Worm (Caenorhabditis elegans): ENCODE results near the gene C47E8.4.

The C47E8.4 gene

DNA sequence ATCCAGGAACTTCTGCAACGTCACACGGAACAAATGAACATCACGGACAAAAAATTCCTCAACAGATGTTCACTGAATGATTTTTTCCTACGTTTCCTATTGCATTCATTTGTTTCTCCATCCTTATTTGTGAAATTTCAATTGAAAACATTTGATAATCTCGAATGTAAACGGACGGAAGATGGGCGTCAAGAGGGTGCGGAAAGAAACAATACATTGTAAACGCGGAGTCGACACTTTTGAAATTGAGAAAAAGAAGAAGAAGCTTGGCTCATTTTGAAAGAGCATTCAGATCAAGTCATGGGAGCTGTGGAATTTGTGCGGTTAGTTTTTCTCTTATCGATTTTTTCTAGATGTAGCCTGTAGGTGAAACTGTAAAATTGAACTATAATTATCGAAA, 22.3 kb downstream of the C47E8.4 start, which contains the start of gene C47E8.9:
Gene C47E8.9 (plus strand): TSS at position 301 of the 400 bp plus-strand sequence.
- TF ChIP-seq ama-1 (optimal IDR thresholded peaks at IDR 0.05) (no peak), egl-27 (tag; optimal IDR thresholded peaks at IDR 0.05) (no peak)

DNA sequence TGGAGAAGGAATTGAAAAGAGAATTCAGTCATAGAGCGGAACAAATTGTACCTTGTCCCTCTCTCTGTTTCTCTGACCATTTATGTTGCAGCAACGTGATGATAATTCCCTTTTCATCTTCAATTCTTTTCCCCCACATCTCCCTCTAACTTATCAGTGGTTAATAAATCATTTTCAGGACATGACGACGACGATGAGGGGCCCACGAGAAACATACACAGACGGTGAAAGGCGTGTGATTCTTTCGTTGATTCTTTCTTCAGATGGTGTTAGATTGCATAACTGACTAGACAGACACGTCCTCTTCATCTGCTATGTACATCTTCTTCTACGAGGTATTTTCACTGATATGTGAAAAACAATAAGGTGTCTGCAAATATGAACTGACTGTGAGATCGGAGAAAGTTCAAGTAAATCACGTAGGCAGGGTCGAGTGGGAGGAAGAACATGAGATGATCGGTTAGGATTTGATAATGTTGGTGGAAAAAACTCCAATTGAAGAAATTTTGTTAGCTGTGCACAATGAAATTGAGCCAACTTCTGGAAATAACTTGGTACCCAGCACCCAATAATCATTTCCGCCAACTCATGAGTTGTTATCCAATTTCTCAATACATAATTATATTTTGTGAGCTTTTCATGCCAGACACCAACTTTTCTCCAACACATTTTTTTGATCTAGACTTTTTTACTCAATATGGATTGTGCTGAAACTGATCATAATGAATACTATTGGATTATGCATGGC, 24.5 kb downstream of the C47E8.4 start, which contains the start of gene srh-17:
Gene srh-17 (plus strand): TSS at position 698 of the 748 bp plus-strand sequence.
- TF ChIP-seq nhr-43 (tag; optimal IDR thresholded peaks at IDR 0.05; ENCODE audit: poor library complexity, severe bottlenecking), result peak; percentile 90
- TF ChIP-seq ZK546.5 (tag; optimal IDR thresholded peaks at IDR 0.05), result no peak
- TF ChIP-seq R02D3.7 (tag; optimal IDR thresholded peaks at IDR 0.05), result peak; percentile 24
- no peak for TF ChIP-seq nhr-12 (tag; optimal IDR thresholded peaks at IDR 0.05)
- no peak for TF ChIP-seq elt-1 (tag; optimal IDR thresholded peaks at IDR 0.05)
- TF ChIP-seq nfya-1 (tag; optimal IDR thresholded peaks at IDR 0.05; ENCODE audit: insufficient read depth), result peak; percentile 20
- TF ChIP-seq zag-1 (tag; optimal IDR thresholded peaks at IDR 0.05), result no peak
- no peak for TF ChIP-seq snpc-4 (tag; optimal IDR thresholded peaks at IDR 0.05)
- TF ChIP-seq ceh-16 (tag; optimal IDR thresholded peaks at IDR 0.05), result no peak
- TF ChIP-seq lsy-12 (tag; optimal IDR thresholded peaks at IDR 0.05), result peak; percentile 25
- TF ChIP-seq sea-2 (GFP tag; optimal IDR thresholded peaks at IDR 0.05), result no peak
- TF ChIP-seq mdl-1 (tag; optimal IDR thresholded peaks at IDR 0.05), result peak; percentile 70
- TF ChIP-seq nhr-25 (tag; optimal IDR thresholded peaks at IDR 0.05), result peak; percentile 82
- TF ChIP-seq nhr-28 (tag; optimal IDR thresholded peaks at IDR 0.05), result no peak
- TF ChIP-seq nhr-237 (tag; optimal IDR thresholded peaks at IDR 0.05), result no peak
- TF ChIP-seq tbx-2 (tag; optimal IDR thresholded peaks at IDR 0.05), result no peak
- peak in 1 of 3 experiments; percentile 35 for TF ChIP-seq elt-3 (tag; optimal IDR thresholded peaks at IDR 0.05)
- peak; percentile 74 for TF ChIP-seq nhr-23 (tag; optimal IDR thresholded peaks at IDR 0.05)

ce11 chrV:14659595-14659994, 25.7 kb downstream of the C47E8.4 start:
- no peak for TF ChIP-seq pha-4 (tag; optimal IDR thresholded peaks at IDR 0.05)
- TF ChIP-seq unc-39 (tag; optimal IDR thresholded peaks at IDR 0.05), result no peak
- no peak for TF ChIP-seq eor-1 (tag; optimal IDR thresholded peaks at IDR 0.05)
- TF ChIP-seq ztf-4 (tag; optimal IDR thresholded peaks at IDR 0.05), result no peak
- no peak for TF ChIP-seq skn-1 (tag; optimal IDR thresholded peaks at IDR 0.05)
- TF ChIP-seq mml-1 (tag; optimal IDR thresholded peaks at IDR 0.05), result no peak
- no peak for TF ChIP-seq ceh-9 (tag; optimal IDR thresholded peaks at IDR 0.05)
- no peak for TF ChIP-seq ZK546.5 (tag; optimal IDR thresholded peaks at IDR 0.05)
- TF ChIP-seq egl-5 (tag; optimal IDR thresholded peaks at IDR 0.05), result no peak
- TF ChIP-seq fkh-2 (tag; optimal IDR thresholded peaks at IDR 0.05), result no peak
- TF ChIP-seq elt-3 (tag; optimal IDR thresholded peaks at IDR 0.05), result no peak
- no peak for TF ChIP-seq lin-39 (tag; optimal IDR thresholded peaks at IDR 0.05)
- TF ChIP-seq aly-2 (tag; optimal IDR thresholded peaks at IDR 0.05), result no peak
- TF ChIP-seq lin-15B (tag; optimal IDR thresholded peaks at IDR 0.05), result no peak

DNA sequence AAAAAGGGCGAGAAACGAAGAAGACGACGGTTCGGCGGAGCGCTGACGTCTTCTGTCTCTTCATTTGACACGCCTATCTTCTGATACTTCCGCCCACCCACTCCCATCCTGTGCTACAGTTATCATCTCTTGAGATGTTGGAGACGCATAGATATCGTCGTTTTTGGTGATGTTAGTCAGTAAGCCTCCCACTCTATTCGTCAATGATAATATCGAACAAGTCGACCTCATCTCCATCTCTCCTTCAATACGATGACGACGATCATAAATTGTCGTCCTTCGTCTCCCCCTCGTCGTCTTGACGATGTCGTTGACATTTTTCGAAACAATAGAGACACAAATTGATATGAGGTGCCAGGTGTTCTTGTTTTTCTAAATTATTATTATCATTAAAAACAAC, 27.2 kb downstream of the C47E8.4 start, which contains the start of gene slc-25A29:
Gene slc-25A29 (minus strand): TSS at position 45 of the 400 bp plus-strand sequence.
- TF ChIP-seq lin-39 (tag; optimal IDR thresholded peaks at IDR 0.05) (no peak), skn-1 (tag; optimal IDR thresholded peaks at IDR 0.05) (no peak), fos-1 (tag; optimal IDR thresholded peaks at IDR 0.05) (no peak), nhr-23 (tag; optimal IDR thresholded peaks at IDR 0.05) (peak; percentile 16), egl-5 (tag; optimal IDR thresholded peaks at IDR 0.05) (no peak), ceh-16 (tag; optimal IDR thresholded peaks at IDR 0.05) (no peak), elt-1 (tag; optimal IDR thresholded peaks at IDR 0.05) (no peak), mml-1 (tag; optimal IDR thresholded peaks at IDR 0.05) (no peak), R02D3.7 (tag; optimal IDR thresholded peaks at IDR 0.05) (no peak), ZK546.5 (tag; optimal IDR thresholded peaks at IDR 0.05) (no peak), nhr-28 (tag; optimal IDR thresholded peaks at IDR 0.05) (no peak), lsy-12 (tag; optimal IDR thresholded peaks at IDR 0.05) (no peak), pha-4 (tag; optimal IDR thresholded peaks at IDR 0.05) (no peak), eor-1 (tag; optimal IDR thresholded peaks at IDR 0.05) (no peak), elt-3 (tag; optimal IDR thresholded peaks at IDR 0.05) (peak in 2 of 3 experiments; percentile 54 to 63), nhr-12 (tag; optimal IDR thresholded peaks at IDR 0.05) (no peak), hmg-11 (tag; optimal IDR thresholded peaks at IDR 0.05) (no peak), nhr-237 (tag; optimal IDR thresholded peaks at IDR 0.05) (no peak), ztf-11 (tag; optimal IDR thresholded peaks at IDR 0.05) (no peak), mdl-1 (tag; optimal IDR thresholded peaks at IDR 0.05) (no peak), nhr-25 (tag; optimal IDR thresholded peaks at IDR 0.05) (peak; percentile 37), nhr-43 (tag; optimal IDR thresholded peaks at IDR 0.05; ENCODE audit: poor library complexity, severe bottlenecking) (no peak), sea-2 (GFP tag; optimal IDR thresholded peaks at IDR 0.05) (no peak), nhr-76 (tag; optimal IDR thresholded peaks at IDR 0.05) (no peak)
